Fruit fly (Drosophila melanogaster) whole organism, adult: ENCODE data around the gene CG31104.
A peak's percentile ranks its signal among the peaks of the same experiment; 100 is the strongest.

Experiments used
- CG11617 ChIP-seq: fragments of 200-800 bp; sonication (Bioruptor generic); optimal IDR thresholded peaks from 2 replicates; lab custom pipeline; 2017; ENCODE audit warnings: mild to moderate bottlenecking, missing biosample characterization, missing genetic modification reagents, missing genetic modification characterization
- CG12768 ChIP-seq: fragments of 200-800 bp; sonication (Bioruptor generic); optimal IDR thresholded peaks from 2 replicates; lab custom pipeline; 2017; ENCODE audit warnings: missing biosample characterization, missing genetic modification characterization, mild to moderate bottlenecking, moderate library complexity, missing genetic modification reagents
- CG1620 ChIP-seq: fragments of 200-800 bp; sonication (Bioruptor generic); optimal IDR thresholded peaks from 2 replicates; lab custom pipeline; 2016; ENCODE audit warnings: missing biosample characterization, missing genetic modification characterization
- CG33017 ChIP-seq: fragments of 200-800 bp; sonication (Bioruptor generic); optimal IDR thresholded peaks from 2 replicates; lab custom pipeline; 2018; ENCODE audit warnings: missing biosample characterization, mild to moderate bottlenecking, missing genetic modification characterization, moderate library complexity
- CG5204 ChIP-seq: fragments of 200-800 bp; sonication (Bioruptor generic); optimal IDR thresholded peaks from 2 replicates; lab custom pipeline; 2016; ENCODE audit warnings: missing biosample characterization, missing genetic modification characterization
- CG7045 ChIP-seq: fragments of 200-800 bp; sonication (Bioruptor generic); optimal IDR thresholded peaks from 2 replicates; lab custom pipeline; 2017; ENCODE audit warnings: missing biosample characterization, mild to moderate bottlenecking, missing genetic modification characterization
- CG7101 ChIP-seq: fragments of 200-800 bp; sonication (Bioruptor generic); optimal IDR thresholded peaks from 2 replicates; lab custom pipeline; 2018; ENCODE audit warnings: missing biosample characterization, mild to moderate bottlenecking, missing genetic modification characterization, moderate library complexity
- Clk ChIP-seq: fragments of 200-800 bp; sonication (Bioruptor generic); optimal IDR thresholded peaks from 2 replicates; lab custom pipeline; 2017; ENCODE audit warnings: missing biosample characterization, missing genetic modification characterization
- Crg-1 ChIP-seq: fragments of 200-800 bp; sonication (Bioruptor generic); optimal IDR thresholded peaks from 2 replicates; lab custom pipeline; 2016; ENCODE audit warnings: missing biosample characterization, missing genetic modification characterization
- Hr96 ChIP-seq: fragments of 200-800 bp; sonication (Bioruptor generic); optimal IDR thresholded peaks from 2 replicates; lab custom pipeline; 2016; ENCODE audit warnings: missing biosample characterization, missing genetic modification characterization
- bab1 ChIP-seq: fragments of 200-800 bp; sonication (Bioruptor generic); optimal IDR thresholded peaks from 3 replicates; lab custom pipeline; 2019; ENCODE audit warnings: missing biosample characterization, mild to moderate bottlenecking, missing genetic modification characterization, moderate library complexity
- cnc ChIP-seq, 2 experiments: fragments of >200 bp; optimal IDR thresholded peaks; 2 replicates each; lab custom pipeline; 2017
- kay ChIP-seq: fragments of 200-800 bp; sonication (Bioruptor generic); peaks from one replicate; lab custom pipeline; 2016; ENCODE audit warnings: missing biosample characterization, missing genetic modification characterization, borderline replicate concordance
- pad ChIP-seq: fragments of 200-800 bp; sonication (Bioruptor generic); optimal IDR thresholded peaks from 3 replicates; lab custom pipeline; 2017; ENCODE audit warnings: missing biosample characterization, missing genetic modification characterization, mild to moderate bottlenecking, moderate library complexity, missing genetic modification reagents

DNA sequence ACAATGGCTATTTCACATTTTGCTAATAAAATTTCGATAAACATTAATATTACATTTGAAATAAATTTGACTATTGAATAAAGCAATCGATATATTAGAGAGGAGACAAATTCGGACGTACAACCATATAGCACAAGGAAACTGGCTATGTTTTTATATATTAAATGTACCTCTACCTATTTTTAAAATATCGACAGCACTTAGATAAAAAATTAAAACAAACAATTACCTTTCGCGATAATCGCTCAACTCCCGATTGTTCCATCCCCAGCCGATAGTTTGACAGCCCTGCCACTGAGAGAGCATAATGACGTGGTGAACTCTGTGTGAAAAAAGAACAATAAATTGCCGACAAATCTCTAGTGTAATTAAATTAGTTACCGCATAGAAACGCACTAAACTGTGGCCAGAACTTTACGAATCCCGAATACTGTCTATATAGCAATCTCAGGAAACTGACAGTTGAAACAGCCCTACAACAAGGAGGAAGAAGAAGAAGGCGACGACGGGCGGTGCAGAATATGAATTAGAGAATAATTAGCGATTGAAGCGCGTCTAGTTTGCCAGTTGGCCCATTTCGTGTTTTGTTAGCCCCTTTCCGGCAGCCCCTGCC, 26.5 kb upstream of the CG31104 start, which contains the start of gene CG11857:
- TF ChIP-seq cnc (optimal IDR thresholded peaks at IDR 0.05; lab: Kevin White, UChicago) (no peak), CG12768 (GFP tag; lab: Kevin White, UChicago) (peak; percentile 98), CG33017 (tag; lab: Kevin White, UChicago) (peak; percentile 95), pad (GFP tag; lab: Kevin White, UChicago) (peak; percentile 89), kay (GFP tag; lab: Kevin White, UChicago) (no peak), Hr96 (GFP tag; lab: Kevin White, UChicago) (peak; percentile 98), Crg-1 (GFP tag; lab: Kevin White, UChicago) (peak; percentile 98), CG11617 (GFP tag; lab: Kevin White, UChicago) (peak; percentile 97), bab1 (peak; percentile 98), Clk (GFP tag; lab: Kevin White, UChicago) (peak; percentile 98), CG5204 (no peak), CG7045 (GFP tag; lab: Kevin White, UChicago) (peak; percentile 97), CG1620 (GFP tag; lab: Kevin White, UChicago) (peak; percentile 99), CG7101 (tag; lab: Kevin White, UChicago) (peak; percentile 98)
